Worm (Caenorhabditis elegans): Measurements from ENCODE around the gene Y45F10B.3.
"Not testable (repeated sequence)": the region's sequence is repeated elsewhere in the genome, so short reads cannot be mapped to it uniquely, and the experiment has no call there.

Gene Y45F10B.3

ce11 chrIV:13574733-13575132 lies 18.7 kb upstream of the Y45F10B.3 start, which contains the start of gene srd-10:
TSS of gene srd-10 (plus strand) at chrIV:13575033.
- no peak for TF ChIP-seq B0310.2 (tag; optimal IDR thresholded peaks at IDR 0.05)
- TF ChIP-seq pes-1 (GFP tag; IDR thresholded peaks at IDR 0.05) = no peak

DNA sequence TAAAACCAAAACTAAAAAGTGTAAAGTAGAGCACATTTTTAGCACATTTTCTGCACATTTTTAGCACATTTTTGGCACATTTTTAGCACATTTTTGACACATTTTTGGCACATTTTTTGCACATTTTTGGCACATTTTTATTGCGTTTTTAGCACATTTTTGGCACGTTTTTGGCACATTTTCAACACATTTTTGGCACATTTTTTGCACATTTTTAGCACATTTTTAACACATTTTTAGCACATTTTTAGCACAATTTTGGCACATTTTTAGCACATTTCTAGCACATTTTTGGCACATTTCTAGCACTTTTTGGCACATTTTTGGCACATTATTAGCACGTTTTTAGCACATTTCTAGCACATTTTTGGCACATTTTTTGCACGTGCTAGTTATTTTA lies 17.8 kb upstream of the Y45F10B.3 start:
- TF ChIP-seq ets-7 (tag; optimal IDR thresholded peaks at IDR 0.05) (no peak), ama-1 (optimal IDR thresholded peaks at IDR 0.05) (no peak), flt-1 (GFP tag; IDR thresholded peaks at IDR 0.05) (no peak), hmg-4 (GFP tag; optimal IDR thresholded peaks at IDR 0.05) (no peak), F13C5.2 (tag; optimal IDR thresholded peaks at IDR 0.05) (no peak), tbx-11 (GFP tag; IDR thresholded peaks at IDR 0.05) (no peak), scrt-1 (GFP tag; IDR thresholded peaks at IDR 0.05) (no peak), ceh-13 (GFP tag; optimal IDR thresholded peaks at IDR 0.05) (no peak), sea-1 (GFP tag; conservative IDR thresholded peaks at IDR 0.05) (no peak), hnd-1 (tag; optimal IDR thresholded peaks at IDR 0.05) (no peak), tbx-37 (GFP tag; conservative IDR thresholded peaks at IDR 0.05) (no peak), aly-1 (tag; optimal IDR thresholded peaks at IDR 0.05) (no peak), hmbx-1 (tag; optimal IDR thresholded peaks at IDR 0.05) (no peak)

- not testable (repeated sequence) for TF ChIP-seq sea-1 (GFP tag; conservative IDR thresholded peaks at IDR 0.05); ceh-36 (tag; optimal IDR thresholded peaks at IDR 0.05); B0310.2 (tag; optimal IDR thresholded peaks at IDR 0.05)
Observed at ce11 chrIV:13578174-13578573, 15.3 kb upstream of the Y45F10B.3 start, which contains the start of gene Y45F10B.8. TSS of gene Y45F10B.8 (minus strand) at chrIV:13578274.

DNA sequence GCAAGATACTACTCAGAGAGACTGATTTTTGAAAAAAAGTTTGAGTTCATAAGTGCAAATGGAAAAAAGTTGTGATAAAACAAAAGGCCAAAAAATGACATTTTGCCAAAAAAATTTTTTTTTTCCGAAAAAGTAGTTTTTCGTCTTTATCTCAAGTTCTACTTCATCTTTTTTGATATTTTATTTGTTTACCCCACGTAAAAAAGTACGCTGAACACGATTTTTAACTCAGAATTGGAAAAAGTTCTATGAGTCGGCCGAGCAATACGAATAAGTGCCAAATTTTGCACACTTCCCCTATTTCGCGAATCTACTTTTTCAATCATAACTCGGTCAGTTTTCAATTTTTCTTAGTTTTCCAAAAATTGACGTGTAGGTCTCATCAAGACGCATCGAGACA lies 14.5 kb upstream of the Y45F10B.3 start, which contains the start of gene sru-16:
Gene sru-16 (plus strand): TSS at position 301 of the 400 bp plus-strand sequence.
- TF ChIP-seq pes-1 (GFP tag; IDR thresholded peaks at IDR 0.05); flt-1 (GFP tag; IDR thresholded peaks at IDR 0.05); hmbx-1 (tag; optimal IDR thresholded peaks at IDR 0.05): not testable (repeated sequence)

DNA sequence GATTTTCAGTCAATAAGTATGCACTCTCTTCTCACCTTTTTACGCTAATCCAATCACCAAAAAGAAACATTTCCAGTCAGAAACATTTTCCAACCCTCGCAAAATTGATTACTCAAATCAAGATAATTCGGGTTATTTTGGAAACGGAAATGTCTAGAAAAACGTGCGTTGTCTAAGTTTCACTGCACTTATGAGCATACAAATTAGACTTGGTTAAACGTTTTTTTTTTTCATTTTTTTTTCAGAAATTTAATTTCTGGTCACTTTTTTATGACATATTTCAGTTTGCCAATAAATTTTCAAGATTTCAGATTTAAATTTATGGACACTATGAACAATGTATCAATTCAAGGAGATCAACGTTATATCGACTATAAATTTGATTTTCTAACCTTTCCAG lies 10.5 kb upstream of the Y45F10B.3 start, which contains the start of gene sru-12:
Gene sru-12 (plus strand): TSS at position 301 of the 400 bp plus-strand sequence.
- TF ChIP-seq ceh-36 (tag; optimal IDR thresholded peaks at IDR 0.05) (no peak), tbx-11 (GFP tag; IDR thresholded peaks at IDR 0.05) (no peak), ama-1 (optimal IDR thresholded peaks at IDR 0.05) (no peak), hmg-4 (GFP tag; optimal IDR thresholded peaks at IDR 0.05) (no peak), aly-1 (tag; optimal IDR thresholded peaks at IDR 0.05) (no peak), hmbx-1 (tag; optimal IDR thresholded peaks at IDR 0.05) (no peak), sea-1 (GFP tag; conservative IDR thresholded peaks at IDR 0.05) (no peak), flt-1 (GFP tag; IDR thresholded peaks at IDR 0.05) (no peak), hnd-1 (tag; optimal IDR thresholded peaks at IDR 0.05) (no peak), ceh-13 (GFP tag; optimal IDR thresholded peaks at IDR 0.05) (no peak), scrt-1 (GFP tag; IDR thresholded peaks at IDR 0.05) (no peak), ets-7 (tag; optimal IDR thresholded peaks at IDR 0.05) (no peak), B0310.2 (tag; optimal IDR thresholded peaks at IDR 0.05) (no peak), tbx-37 (GFP tag; conservative IDR thresholded peaks at IDR 0.05) (no peak), F13C5.2 (tag; optimal IDR thresholded peaks at IDR 0.05) (no peak), pes-1 (GFP tag; IDR thresholded peaks at IDR 0.05) (no peak), tra-4 (tag; optimal IDR thresholded peaks at IDR 0.05) (no peak)

ce11 chrIV:13584646-13585045 lies 8.8 kb upstream of the Y45F10B.3 start, which contains the start of gene sru-11:
TSS of gene sru-11 (plus strand) at chrIV:13584946.
- no peak for TF ChIP-seq sea-1 (GFP tag; conservative IDR thresholded peaks at IDR 0.05)
- TF ChIP-seq B0310.2 (tag; optimal IDR thresholded peaks at IDR 0.05) = no peak
- no peak for TF ChIP-seq tra-4 (tag; optimal IDR thresholded peaks at IDR 0.05)
- no peak for TF ChIP-seq hmbx-1 (tag; optimal IDR thresholded peaks at IDR 0.05)
- TF ChIP-seq tbx-11 (GFP tag; IDR thresholded peaks at IDR 0.05) = no peak
- no peak for TF ChIP-seq ceh-13 (GFP tag; optimal IDR thresholded peaks at IDR 0.05)
- no peak for TF ChIP-seq F13C5.2 (tag; optimal IDR thresholded peaks at IDR 0.05)
- TF ChIP-seq ceh-36 (tag; optimal IDR thresholded peaks at IDR 0.05) = no peak
- no peak for TF ChIP-seq hmg-4 (GFP tag; optimal IDR thresholded peaks at IDR 0.05)

- TF ChIP-seq hmg-4 (GFP tag; optimal IDR thresholded peaks at IDR 0.05) (no peak), ama-1 (optimal IDR thresholded peaks at IDR 0.05) (no peak), tbx-37 (GFP tag; conservative IDR thresholded peaks at IDR 0.05) (no peak)
Observed at ce11 chrIV:13587175-13587574, 6.3 kb upstream of the Y45F10B.3 start, which contains the start of gene Y45F10B.12. TSS of gene Y45F10B.12 (plus strand) at chrIV:13587475.

- TF ChIP-seq scrt-1 (GFP tag; IDR thresholded peaks at IDR 0.05); tbx-37 (GFP tag; conservative IDR thresholded peaks at IDR 0.05); tbx-11 (GFP tag; IDR thresholded peaks at IDR 0.05): not testable (repeated sequence)
Observed at ce11 chrIV:13588544-13589043, 4.9 kb upstream of the Y45F10B.3 start, which contains the start of gene sru-9. TSS of gene sru-9 (plus strand) at chrIV:13588993.

- TF ChIP-seq B0310.2 (tag; optimal IDR thresholded peaks at IDR 0.05) (no peak), hnd-1 (tag; optimal IDR thresholded peaks at IDR 0.05) (no peak), F13C5.2 (tag; optimal IDR thresholded peaks at IDR 0.05) (no peak), flt-1 (GFP tag; IDR thresholded peaks at IDR 0.05) (no peak), scrt-1 (GFP tag; IDR thresholded peaks at IDR 0.05) (no peak), tbx-11 (GFP tag; IDR thresholded peaks at IDR 0.05) (no peak), ets-7 (tag; optimal IDR thresholded peaks at IDR 0.05) (no peak)
Observed at ce11 chrIV:13591645-13592044, 1.8 kb upstream of the Y45F10B.3 start, which contains the start of gene tsp-5. TSS of gene tsp-5 (minus strand) at chrIV:13591745.

Measured in whole organism, early embryonic.